Fruit fly (Drosophila melanogaster): Measurements from ENCODE around the gene RpS21.

Gene RpS21

DNA sequence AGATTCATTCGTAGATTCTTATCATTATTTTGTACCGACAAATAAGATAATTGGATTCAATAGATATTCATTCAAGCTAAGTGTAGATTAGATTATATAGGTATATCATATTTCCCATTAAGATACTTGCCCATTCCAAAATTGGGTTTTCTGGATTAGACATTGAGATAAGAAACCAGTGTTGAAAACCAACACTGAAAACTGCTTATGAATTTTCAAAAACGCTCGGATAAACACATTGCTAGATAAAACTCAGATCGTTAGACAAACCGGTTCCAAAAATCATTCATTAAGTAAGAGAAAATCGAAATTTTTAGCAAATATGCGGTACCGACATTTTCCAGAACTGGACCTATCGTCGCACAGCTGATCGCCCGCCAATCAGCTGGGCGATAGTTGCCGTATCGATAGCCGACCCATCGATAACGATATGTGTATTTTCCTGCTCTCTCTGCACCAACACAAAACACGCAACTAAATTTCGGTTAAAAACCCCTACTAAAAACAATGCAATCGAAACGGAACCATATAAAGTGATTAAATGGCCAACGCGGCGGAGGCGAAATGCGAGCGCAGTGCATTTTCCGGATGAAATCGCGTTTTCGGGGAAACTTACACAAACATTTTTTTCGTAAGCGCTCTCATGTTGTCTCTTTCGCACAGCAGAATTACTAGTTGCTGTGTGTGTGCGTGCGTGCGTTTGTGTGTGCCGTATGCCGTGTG lies 29.8 kb downstream of the RpS21 start, which contains the start of the genes NTPase and lilli (continued):
- TF ChIP-seq unc-4 (GFP tag; IDR thresholded peaks at IDR 0.05; ENCODE audit: partially characterized antibody) (peak; percentile 91), row (GFP tag; IDR thresholded peaks at IDR 0.05) (peak; percentile 30; the same call in 2 of the 3 replicates), CG15601 (tag; optimal IDR thresholded peaks at IDR 0.05) (no peak), lmd (GFP tag; IDR thresholded peaks at IDR 0.05) (peak; percentile 40; the same call in 1 of the 2 replicates), fu2 (GFP tag; optimal IDR thresholded peaks at IDR 0.05) (peak; percentile 10), CG18262 (tag; optimal IDR thresholded peaks at IDR 0.05) (peak; percentile 47), CG17186 (GFP tag; optimal IDR thresholded peaks at IDR 0.05) (peak; percentile 70), Blimp-1 (GFP tag; optimal IDR thresholded peaks at IDR 0.05) (peak; percentile 7), CG32767 (GFP tag; IDR thresholded peaks at IDR 0.05) (peak; percentile 28; the same call in 1 of the 2 replicates), her (GFP tag; optimal IDR thresholded peaks at IDR 0.05) (peak; percentile 78), Hsf (GFP tag; optimal IDR thresholded peaks at IDR 0.05) (peak; percentile 80), CG1647 (GFP tag; optimal IDR thresholded peaks at IDR 0.05) (peak; percentile 55), CG16779 (GFP tag; IDR thresholded peaks at IDR 0.05) (no peak), CG1529 (GFP tag; optimal IDR thresholded peaks at IDR 0.05) (no peak), Dfd (GFP tag; optimal IDR thresholded peaks at IDR 0.05) (no peak), CG17328 (GFP tag; IDR thresholded peaks at IDR 0.05) (peak; percentile 54), MESR4 (GFP tag; optimal IDR thresholded peaks at IDR 0.05) (peak; percentile 86), Fer3 (tag; optimal IDR thresholded peaks at IDR 0.05) (no peak), CG12071 (GFP tag; optimal IDR thresholded peaks at IDR 0.05) (no peak), CG18476 (GFP tag; optimal IDR thresholded peaks at IDR 0.05) (peak; percentile 37), pan (optimal IDR thresholded peaks at IDR 0.05) (no peak), pan (GFP tag; optimal IDR thresholded peaks at IDR 0.05 in 1 of 2, IDR thresholded peaks at IDR 0.05 in 1 of 2) (peak in 1 of 2 experiments; percentile 51), CG18599 (GFP tag; optimal IDR thresholded peaks at IDR 0.05) (peak; percentile 52), Taf1 (GFP tag; IDR thresholded peaks at IDR 0.05) (no peak), CG13424 (tag; optimal IDR thresholded peaks at IDR 0.05) (no peak), BtbVII (GFP tag; optimal IDR thresholded peaks at IDR 0.05) (peak; percentile 15), Deaf1 (tag; optimal IDR thresholded peaks at IDR 0.05) (no peak), CG14667 (GFP tag; IDR thresholded peaks at IDR 0.05) (no peak), aop (GFP tag; IDR thresholded peaks at IDR 0.05) (no peak), pfk (GFP tag; optimal IDR thresholded peaks at IDR 0.05) (no peak), CG11695 (GFP tag; IDR thresholded peaks at IDR 0.05) (peak; percentile 38; the same call in 1 of the 3 replicates), CG8281 (tag; optimal IDR thresholded peaks at IDR 0.05) (no peak), slbo (GFP tag; IDR thresholded peaks at IDR 0.05) (peak; percentile 65), PHDP (tag; optimal IDR thresholded peaks at IDR 0.05) (peak; percentile 12), emc (GFP tag; optimal IDR thresholded peaks at IDR 0.05) (no peak), CG34422 (GFP tag; IDR thresholded peaks at IDR 0.05) (peak; percentile 73; the same call in 2 of the 3 replicates), Chrac-16 (GFP tag; optimal IDR thresholded peaks at IDR 0.05) (peak; percentile 66), Fer1 (GFP tag; optimal IDR thresholded peaks at IDR 0.05) (peak; percentile 41), Ets65A (GFP tag) (peak; percentile 92), Mes4 (GFP tag; optimal IDR thresholded peaks at IDR 0.05) (peak; percentile 25), Doc3 (GFP tag; IDR thresholded peaks at IDR 0.05; ENCODE audit: partially characterized antibody) (peak; percentile 90), CG17385 (GFP tag; optimal IDR thresholded peaks at IDR 0.05) (no peak), wor (GFP tag; IDR thresholded peaks at IDR 0.05) (no peak), sr (GFP tag; IDR thresholded peaks at IDR 0.05) (no peak; the same call in 2 of the 3 replicates), peb (GFP tag; IDR thresholded peaks at IDR 0.05) (no peak), CG31224 (GFP tag; IDR thresholded peaks at IDR 0.05) (peak; percentile 34; the same call in 1 of the 2 replicates), vnd (GFP tag; IDR thresholded peaks at IDR 0.05; ENCODE audit: partially characterized antibody) (peak; percentile 90), da (GFP tag; optimal IDR thresholded peaks at IDR 0.05) (no peak), lab (GFP tag; optimal IDR thresholded peaks at IDR 0.05) (peak; percentile 54)

All from whole organism, embryonic.